Worm (Caenorhabditis elegans) whole organism, mixed stage, embryonic: ENCODE results near the gene ceh-54.

Source experiments
- M03D4.4 ChIP-seq: sonication (generic microtip); optimal IDR thresholded peaks from 2 replicates; lab custom pipeline; 2017; ENCODE audit warnings: mild to moderate bottlenecking, missing genetic modification characterization, missing compliant biosample characterization
- blmp-1 ChIP-seq: fragments of 150-350 bp; optimal IDR thresholded peaks from 2 replicates; lab custom pipeline; 2014; ENCODE audit warnings: missing biosample characterization, missing genetic modification characterization
- ceh-43 ChIP-seq: fragments of 200-800 bp; sonication (Bioruptor generic); optimal IDR thresholded peaks from 2 replicates; lab custom pipeline; 2018; ENCODE audit warnings: mild to moderate bottlenecking, missing genetic modification characterization, moderate library complexity, missing compliant biosample characterization
- elt-1 ChIP-seq: sonication (generic microtip); optimal IDR thresholded peaks from 2 replicates; lab custom pipeline; 2017; ENCODE audit warnings: missing genetic modification characterization, mild to moderate bottlenecking, missing compliant biosample characterization, antibody characterized with exemption, moderate library complexity, borderline replicate concordance; ENCODE audit not compliant: insufficient read depth
- elt-3 ChIP-seq: fragments of 150-350 bp; optimal IDR thresholded peaks from 2 replicates; lab custom pipeline; 2014; ENCODE audit warnings: missing biosample characterization, missing genetic modification characterization
- lin-32 ChIP-seq: fragments of 200-800 bp; sonication (Bioruptor generic); optimal IDR thresholded peaks from 2 replicates; lab custom pipeline; 2018; ENCODE audit warnings: mild to moderate bottlenecking, missing genetic modification characterization, missing compliant biosample characterization
- lsy-2 ChIP-seq: fragments of 150-350 bp; optimal IDR thresholded peaks from 2 replicates; lab custom pipeline; 2014; ENCODE audit warnings: missing biosample characterization, missing genetic modification characterization
- nhr-28 ChIP-seq: fragments of 150-350 bp; optimal IDR thresholded peaks from 2 replicates; lab custom pipeline; 2014; ENCODE audit warnings: missing biosample characterization, missing genetic modification characterization
- pha-4 ChIP-seq: fragments of 150-350 bp; optimal IDR thresholded peaks from 2 replicates; lab custom pipeline; 2018; ENCODE audit warnings: missing biosample characterization, missing genetic modification reagents, missing genetic modification characterization
- sem-2 ChIP-seq: fragments of 200-800 bp; sonication (Bioruptor generic); optimal IDR thresholded peaks from 2 replicates; lab custom pipeline; 2018; ENCODE audit warnings: mild to moderate bottlenecking, missing genetic modification characterization, missing compliant biosample characterization
- snpc-4 ChIP-seq: fragments of 150-350 bp; optimal IDR thresholded peaks from 2 replicates; lab custom pipeline; 2014; ENCODE audit warnings: missing biosample characterization, missing genetic modification characterization
- unc-62 ChIP-seq: fragments of 150-350 bp; optimal IDR thresholded peaks from 2 replicates; lab custom pipeline; 2014; ENCODE audit warnings: missing biosample characterization, missing genetic modification reagents, missing genetic modification characterization

- TF ChIP-seq ceh-43 (GFP tag; lab: Kevin White, UChicago) (no peak), unc-62 (GFP tag; lab: Kevin White, UChicago) (no peak), pha-4 (tag; lab: Kevin White, UChicago) (no peak), sem-2 (GFP tag; lab: Kevin White, UChicago) (no peak), elt-1 (tag; lab: Kevin White, UChicago) (no peak), snpc-4 (no peak), elt-3 (tag; lab: Kevin White, UChicago) (no peak), lin-32 (GFP tag; lab: Kevin White, UChicago) (no peak), lsy-2 (no peak), M03D4.4 (no peak), nhr-28 (no peak), blmp-1 (tag; lab: Kevin White, UChicago) (no peak)
These were observed at the start of gene ceh-54 for ce11 chrX:6194191-6194724.
